Worm (Caenorhabditis elegans): ENCODE results near the gene mdh-2.
A peak's percentile ranks its signal among the peaks of the same experiment; 100 is the strongest.

The mdh-2 gene

ce11 chrIII:6619952-6620351, 12.0 kb upstream of the mdh-2 start, which contains the start of gene C13B9.2:
TSS of gene C13B9.2 (plus strand) at chrIII:6620252.
- TF ChIP-seq die-1 (tag; optimal IDR thresholded peaks at IDR 0.05): no peak

DNA sequence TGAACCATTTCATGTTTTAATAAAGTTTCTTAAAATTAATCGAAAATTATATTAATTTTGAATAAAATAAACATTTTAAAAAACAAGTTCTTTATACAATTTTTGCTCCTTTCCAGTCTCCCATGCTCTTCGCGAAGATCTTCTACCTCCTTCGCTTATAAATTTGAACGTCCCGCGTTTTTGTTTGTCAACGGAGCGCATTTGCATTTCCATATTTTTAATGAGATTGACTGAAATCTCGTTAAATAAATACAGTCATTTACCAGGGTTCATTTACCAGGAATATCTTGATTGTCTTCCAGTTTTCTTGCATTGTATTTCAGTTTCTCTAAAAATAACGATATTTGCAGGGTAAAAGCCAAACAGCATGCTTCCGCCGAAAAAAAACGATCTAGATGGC, 7.2 kb upstream of the mdh-2 start, which contains the start of gene cmtr-2:
cmtr-2 (plus strand) TSS at position 351 of the 400 bp plus-strand sequence.
- peak; percentile 65 for TF ChIP-seq efl-1 (GFP tag; optimal IDR thresholded peaks at IDR 0.05)
- peak in 2 of 3 experiments; percentile 54 to 87 for TF ChIP-seq lin-35 (GFP tag; optimal IDR thresholded peaks at IDR 0.05)
- no peak for TF ChIP-seq ceh-91 (GFP tag; IDR thresholded peaks at IDR 0.05)
- TF ChIP-seq ztf-6 (GFP tag; IDR thresholded peaks at IDR 0.05): no peak
- no peak for TF ChIP-seq nfyb-1 (GFP tag; IDR thresholded peaks at IDR 0.05)
- TF ChIP-seq F33H1.4 (GFP tag; IDR thresholded peaks at IDR 0.05): 0 out of 2 replicates have a peak, but pooled peaks have one; percentile 23
- TF ChIP-seq F57A8.1 (GFP tag; optimal IDR thresholded peaks at IDR 0.05): no peak
- peak; percentile 91 for TF ChIP-seq lin-54 (GFP tag; optimal IDR thresholded peaks at IDR 0.05)
- TF ChIP-seq mcd-1 (GFP tag; IDR thresholded peaks at IDR 0.05): peak; percentile 92
- peak; percentile 74 for TF ChIP-seq dpl-1 (GFP tag; optimal IDR thresholded peaks at IDR 0.05)

DNA sequence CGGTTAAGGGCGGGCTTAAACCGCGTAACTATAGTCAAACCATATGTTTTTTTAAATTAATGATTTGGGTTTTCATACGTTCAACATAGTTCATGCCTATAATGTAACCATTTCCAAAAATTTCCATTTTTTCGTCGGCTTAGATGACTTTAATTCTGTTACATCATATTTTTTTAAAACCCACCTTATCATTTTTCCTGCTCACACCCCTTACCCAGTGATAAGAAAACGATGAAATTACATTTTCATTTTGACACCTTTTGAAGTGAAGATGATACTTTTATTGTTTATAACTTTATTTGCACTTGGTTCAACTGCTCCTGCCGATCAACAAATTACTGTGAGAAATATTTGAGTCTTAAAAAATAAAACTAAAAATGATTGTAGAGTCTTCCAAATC, 4.4 kb upstream of the mdh-2 start, which contains the start of gene ctsa-4.2:
ctsa-4.2 (plus strand) TSS at position 247 of the 400 bp plus-strand sequence.
- TF ChIP-seq zim-3 (tag; optimal IDR thresholded peaks at IDR 0.05) (no peak), F23B12.7 (tag; optimal IDR thresholded peaks at IDR 0.05; ENCODE audit: insufficient read depth) (no peak), nhr-80 (tag; optimal IDR thresholded peaks at IDR 0.05) (peak; percentile 70)

DNA sequence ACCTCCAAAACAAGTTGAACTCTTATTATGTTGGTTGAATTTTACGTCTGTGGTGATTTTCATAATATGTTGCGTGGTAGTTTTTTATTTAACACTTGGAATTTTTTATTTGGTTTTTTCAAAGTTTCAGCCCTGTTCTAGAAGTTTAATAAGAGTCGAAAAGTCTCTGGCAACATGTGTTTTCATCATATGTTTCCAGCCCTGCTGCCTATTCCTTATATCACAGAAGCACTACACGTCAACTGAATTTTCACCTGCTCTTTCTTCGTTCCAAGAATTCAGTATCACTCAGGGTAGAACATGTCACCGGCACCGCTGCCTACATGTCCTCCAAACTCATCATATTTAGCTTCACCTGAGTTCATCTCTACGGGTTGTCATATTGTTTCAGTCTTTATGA, 2.6 kb upstream of the mdh-2 start, which contains the start of gene srh-40:
srh-40 (plus strand) TSS at position 301 of the 400 bp plus-strand sequence.
- TF ChIP-seq B0261.1 (tag; optimal IDR thresholded peaks at IDR 0.05) (no peak), tlf-1 (GFP tag; optimal IDR thresholded peaks at IDR 0.05) (no peak), cebp-1 (GFP tag; IDR thresholded peaks at IDR 0.05) (no peak), cebp-1 (tag; optimal IDR thresholded peaks at IDR 0.05) (no peak), madf-6 (GFP tag; IDR thresholded peaks at IDR 0.05) (no peak)

DNA sequence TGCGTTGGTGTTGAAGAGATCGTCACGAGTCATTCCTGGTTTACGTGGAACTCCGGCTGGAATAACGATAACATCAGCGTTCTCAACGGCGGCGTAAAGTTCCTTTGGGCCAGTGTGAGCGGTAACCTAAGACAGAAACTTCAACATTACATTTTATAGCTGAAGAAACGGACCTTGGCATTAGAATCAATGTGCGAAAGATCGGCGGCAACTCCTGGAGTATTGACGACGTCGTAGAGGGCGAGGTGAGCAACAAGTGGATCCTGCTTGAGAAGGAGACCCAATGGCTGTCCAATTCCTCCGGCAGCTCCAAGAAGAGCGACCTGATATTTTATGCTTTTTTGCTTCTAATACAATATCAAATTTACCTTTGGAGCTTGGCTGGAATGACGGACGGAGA, 260 bp downstream of the mdh-2 start:
- no peak for TF ChIP-seq Y95B8A.8 (GFP tag; IDR thresholded peaks at IDR 0.05)
- peak; percentile 56; the same call in 1 of the 2 replicates for TF ChIP-seq lin-26 (GFP tag; IDR thresholded peaks at IDR 0.05)

- no peak for TF ChIP-seq akir-1 (GFP tag; optimal IDR thresholded peaks at IDR 0.05)
- no peak for TF ChIP-seq ztf-18 (tag; optimal IDR thresholded peaks at IDR 0.05)
- 0 out of 2 replicates have a peak, but pooled peaks have one; percentile 6 for TF ChIP-seq zfh-2 (GFP tag; conservative IDR thresholded peaks at IDR 0.05)
- TF ChIP-seq madf-6 (GFP tag; IDR thresholded peaks at IDR 0.05): 0 out of 2 replicates have a peak, but pooled peaks have one; percentile 10
- TF ChIP-seq ztf-25 (GFP tag; IDR thresholded peaks at IDR 0.05): no peak
Observed at ce11 chrIII:6607067-6607466, 839 bp downstream of the mdh-2 start.

ce11 chrIII:6606641-6607040, 1.3 kb downstream of the mdh-2 start:
- TF ChIP-seq sdz-38 (tag; optimal IDR thresholded peaks at IDR 0.05) (no peak), fkh-3 (tag; optimal IDR thresholded peaks at IDR 0.05) (no peak), somi-1 (GFP tag; optimal IDR thresholded peaks at IDR 0.05) (no peak), lsl-1 (GFP tag; optimal IDR thresholded peaks at IDR 0.05) (no peak), snpc-3.4 (tag; optimal IDR thresholded peaks at IDR 0.05) (no peak), chd-7 (tag; optimal IDR thresholded peaks at IDR 0.05) (no peak), mes-4 (tag; optimal IDR thresholded peaks at IDR 0.05) (no peak), ccch-3 (GFP tag; optimal IDR thresholded peaks at IDR 0.05) (no peak), rcor-1 (GFP tag; IDR thresholded peaks at IDR 0.05) (no peak), ekl-4 (GFP tag; IDR thresholded peaks at IDR 0.05) (no peak), attf-6 (GFP tag; IDR thresholded peaks at IDR 0.05) (no peak)

All from whole organism, young adult.